Worm (Caenorhabditis elegans) whole organism, L4 larva: Measurements from ENCODE around the gene R12C12.6.
A peak's percentile ranks its signal among the peaks of the same experiment; 100 is the strongest.

Source experiments
- F10B5.3 ChIP-seq: sonication (generic microtip); optimal IDR thresholded peaks from 2 replicates; lab custom pipeline; 2016; ENCODE audit warnings: mild to moderate bottlenecking, missing genetic modification characterization, missing compliant biosample characterization
- F37D6.2 ChIP-seq: sonication (generic microtip); optimal IDR thresholded peaks from 2 replicates; lab custom pipeline; 2016; ENCODE audit warnings: mild to moderate bottlenecking, missing genetic modification characterization, missing compliant biosample characterization
- T20F7.1 ChIP-seq: fragments of 200-800 bp; sonication (Bioruptor generic); optimal IDR thresholded peaks from 2 replicates; lab custom pipeline; 2018; ENCODE audit warnings: mild to moderate bottlenecking, missing genetic modification characterization, missing compliant biosample characterization
- Y48G9A.11 ChIP-seq: fragments of 200-800 bp; sonication (Bioruptor generic); IDR thresholded peaks from 2 replicates; pipeline ENCODE4 v1.3.6; 2022; ENCODE audit warnings: missing genetic modification reagents, missing genetic modification characterization, missing compliant biosample characterization
- ZK337.2 ChIP-seq: fragments of 200-800 bp; sonication (Bioruptor generic); IDR thresholded peaks from 2 replicates; pipeline ENCODE4 v1.3.6; 2022; ENCODE audit warnings: missing genetic modification reagents, missing genetic modification characterization, missing compliant biosample characterization
- ZK546.5 ChIP-seq, 2 experiments: sonication (generic microtip); optimal IDR thresholded peaks; 2 replicates each; lab custom pipeline; 2017; ENCODE audit warnings: missing biosample characterization in 2 of 2, missing genetic modification characterization in 2 of 2
- aha-1 ChIP-seq: fragments of 150-350 bp; peaks from one replicate; lab custom pipeline; 2014; ENCODE audit warnings: missing biosample characterization, missing genetic modification characterization
- ama-1 ChIP-seq: fragments of 150-350 bp; optimal IDR thresholded peaks from 2 replicates; lab custom pipeline; 2014; ENCODE audit warnings: inconsistent platforms, mixed read lengths
- arid-1 ChIP-seq: fragments of 200-800 bp; sonication (Bioruptor generic); conservative IDR thresholded peaks from 2 replicates; pipeline ENCODE4 v1.3.6; 2022; ENCODE audit warnings: missing genetic modification reagents, missing genetic modification characterization, missing compliant biosample characterization
- ceh-62 ChIP-seq: sonication (generic microtip); optimal IDR thresholded peaks from 2 replicates; lab custom pipeline; 2017; ENCODE audit warnings: missing biosample characterization, missing genetic modification characterization
- ces-1 ChIP-seq: fragments of 150-350 bp; sonication (generic microtip); optimal IDR thresholded peaks from 4 replicates; lab custom pipeline; 2014; ENCODE audit warnings: missing biosample characterization, missing genetic modification reagents, missing genetic modification characterization
- ctbp-1 ChIP-seq: fragments of 200-800 bp; sonication (Bioruptor generic); IDR thresholded peaks from 2 replicates; pipeline ENCODE4 v1.3.6; 2022; ENCODE audit warnings: missing genetic modification reagents, missing genetic modification characterization, missing compliant biosample characterization
- daf-12 ChIP-seq: fragments of 150-350 bp; optimal IDR thresholded peaks from 2 replicates; lab custom pipeline; 2014; ENCODE audit warnings: missing biosample characterization, missing genetic modification reagents, missing genetic modification characterization
- daf-16 ChIP-seq, 3 experiments: sonication (generic microtip); optimal IDR thresholded peaks; 2 replicates each; lab custom pipeline; 2016 to 2017; ENCODE audit warnings: missing genetic modification characterization in 3 of 3, missing genetic modification reagents in 3 of 3, mild to moderate bottlenecking in 2 of 3, missing compliant biosample characterization in 2 of 3, missing biosample characterization in 1 of 3, moderate library complexity in 1 of 3
- daf-8 ChIP-seq: fragments of 200-800 bp; sonication (Bioruptor generic); IDR thresholded peaks from 2 replicates; pipeline ENCODE4 v1.3.6; 2022; ENCODE audit warnings: missing genetic modification characterization, missing compliant biosample characterization
- dmd-8 ChIP-seq: fragments of 200-800 bp; sonication (Bioruptor generic); IDR thresholded peaks from 2 replicates; pipeline ENCODE4 v1.3.6; 2022; ENCODE audit warnings: missing genetic modification characterization, missing compliant biosample characterization
- dpl-1 ChIP-seq: fragments of 150-350 bp; optimal IDR thresholded peaks from 2 replicates; lab custom pipeline; 2014; ENCODE audit warnings: missing biosample characterization, missing genetic modification reagents, missing genetic modification characterization
- dve-1 ChIP-seq: sonication (generic microtip); optimal IDR thresholded peaks from 2 replicates; lab custom pipeline; 2017; ENCODE audit warnings: antibody characterized with exemption, mild to moderate bottlenecking, missing genetic modification characterization, missing compliant biosample characterization; ENCODE audit not compliant: insufficient read depth
- egl-27 ChIP-seq: sonication (generic microtip); optimal IDR thresholded peaks from 3 replicates; lab custom pipeline; 2017; ENCODE audit warnings: missing biosample characterization, missing genetic modification reagents, missing genetic modification characterization
- fos-1 ChIP-seq: fragments of 150-350 bp; optimal IDR thresholded peaks from 2 replicates; lab custom pipeline; 2014; ENCODE audit warnings: missing biosample characterization, missing genetic modification characterization
- hif-1 ChIP-seq, 2 experiments: sonication (generic microtip); optimal IDR thresholded peaks; 2 replicates each; lab custom pipeline; 2016 to 2017; ENCODE audit warnings: missing compliant biosample characterization in 2 of 2, missing genetic modification characterization in 2 of 2, missing genetic modification reagents in 2 of 2, missing genotype in 2 of 2, mild to moderate bottlenecking in 1 of 2
- hlh-11 ChIP-seq: fragments of 200-800 bp; sonication (Bioruptor generic); optimal IDR thresholded peaks from 2 replicates; lab custom pipeline; 2018; ENCODE audit warnings: mild to moderate bottlenecking, missing genetic modification characterization, missing compliant biosample characterization
- hlh-30 ChIP-seq: sonication (generic microtip); optimal IDR thresholded peaks from 2 replicates; lab custom pipeline; 2017; ENCODE audit warnings: antibody characterized with exemption, mild to moderate bottlenecking, missing genetic modification characterization, missing compliant biosample characterization; ENCODE audit not compliant: insufficient read depth
- hmg-1.1 ChIP-seq: fragments of 200-800 bp; sonication (Bioruptor generic); IDR thresholded peaks from 2 replicates; pipeline ENCODE4 v1.3.6; 2022; ENCODE audit warnings: missing genetic modification reagents, missing genetic modification characterization, missing compliant biosample characterization
- jun-1 ChIP-seq: fragments of 150-350 bp; optimal IDR thresholded peaks from 2 replicates; lab custom pipeline; 2014; ENCODE audit warnings: missing biosample characterization, missing genetic modification reagents, missing genetic modification characterization
- lin-1 ChIP-seq: fragments of 200-800 bp; sonication (Bioruptor generic); IDR thresholded peaks from 2 replicates; pipeline ENCODE4 v1.3.6; 2022; ENCODE audit warnings: missing genetic modification reagents, missing genetic modification characterization, missing compliant biosample characterization
- lin-13 ChIP-seq: fragments of 150-350 bp; optimal IDR thresholded peaks from 2 replicates; lab custom pipeline; 2014; ENCODE audit warnings: missing biosample characterization, missing genetic modification reagents, missing genetic modification characterization
- lin-38 ChIP-seq: fragments of 200-800 bp; sonication (Bioruptor generic); IDR thresholded peaks from 2 replicates; pipeline ENCODE4 v1.3.6; 2022; ENCODE audit warnings: missing genetic modification reagents, missing genetic modification characterization, missing compliant biosample characterization
- lin-39 ChIP-seq: fragments of 150-350 bp; optimal IDR thresholded peaks from 2 replicates; lab custom pipeline; 2014; ENCODE audit warnings: missing biosample characterization, missing genetic modification reagents, missing genetic modification characterization
- madf-5 ChIP-seq, 2 experiments: fragments of 200-800 bp; sonication (Bioruptor generic); IDR thresholded peaks; 2 replicates each; pipeline ENCODE4 v1.3.6; 2022; ENCODE audit warnings: missing compliant biosample characterization in 2 of 2, missing genetic modification characterization in 2 of 2
- madf-9 ChIP-seq: fragments of 200-800 bp; sonication (Bioruptor generic); conservative IDR thresholded peaks from 2 replicates; pipeline ENCODE4 v1.3.6; 2022; ENCODE audit warnings: missing genetic modification reagents, missing genetic modification characterization, missing compliant biosample characterization
- mdl-1 ChIP-seq, 2 experiments: fragments of 150-350 bp in 1 of 2; sonication (generic microtip) in 1 of 2; optimal IDR thresholded peaks; 2 replicates each; lab custom pipeline; 2014 to 2017; ENCODE audit warnings: missing biosample characterization in 2 of 2, missing genetic modification characterization in 2 of 2
- mdt-29 ChIP-seq: fragments of 200-800 bp; sonication (Bioruptor generic); IDR thresholded peaks from 2 replicates; pipeline ENCODE4 v1.3.6; 2022; ENCODE audit warnings: missing genetic modification reagents, missing genetic modification characterization, missing compliant biosample characterization
- mep-1 ChIP-seq: fragments of 150-350 bp; sonication (generic microtip); optimal IDR thresholded peaks from 3 replicates; lab custom pipeline; 2014; ENCODE audit warnings: missing biosample characterization, missing genetic modification characterization
- mxl-3 ChIP-seq: fragments of 200-800 bp; sonication (Bioruptor generic); optimal IDR thresholded peaks from 2 replicates; lab custom pipeline; 2018; ENCODE audit warnings: mild to moderate bottlenecking, missing genetic modification characterization, missing compliant biosample characterization
- nhr-102 ChIP-seq: sonication (generic microtip); optimal IDR thresholded peaks from 2 replicates; lab custom pipeline; 2016; ENCODE audit warnings: mild to moderate bottlenecking, missing genetic modification characterization, moderate library complexity, missing compliant biosample characterization
- nhr-25 ChIP-seq: sonication (generic microtip); optimal IDR thresholded peaks from 2 replicates; lab custom pipeline; 2017; ENCODE audit warnings: missing genetic modification characterization, mild to moderate bottlenecking, missing compliant biosample characterization, antibody characterized with exemption, moderate library complexity, borderline replicate concordance; ENCODE audit not compliant: insufficient read depth
- nhr-28 ChIP-seq: fragments of 150-350 bp; optimal IDR thresholded peaks from 2 replicates; lab custom pipeline; 2014; ENCODE audit warnings: missing biosample characterization, missing genetic modification characterization
- nhr-42 ChIP-seq: fragments of 200-800 bp; sonication (Bioruptor generic); IDR thresholded peaks from 2 replicates; pipeline ENCODE4 v1.3.6; 2022; ENCODE audit warnings: missing genetic modification characterization, missing compliant biosample characterization
- nhr-6 ChIP-seq: fragments of 150-350 bp; optimal IDR thresholded peaks from 2 replicates; lab custom pipeline; 2014; ENCODE audit warnings: missing biosample characterization, missing genetic modification characterization
- nhr-76 ChIP-seq: fragments of 150-350 bp; optimal IDR thresholded peaks from 2 replicates; lab custom pipeline; 2014; ENCODE audit warnings: missing biosample characterization, missing genetic modification characterization
- php-3 ChIP-seq: fragments of 200-800 bp; sonication (Bioruptor generic); IDR thresholded peaks from 2 replicates; pipeline ENCODE4 v1.3.6; 2022; ENCODE audit warnings: missing genetic modification reagents, missing genetic modification characterization, missing compliant biosample characterization
- pqm-1 ChIP-seq: sonication (generic microtip); optimal IDR thresholded peaks from 2 replicates; lab custom pipeline; 2017; ENCODE audit warnings: missing biosample characterization, missing genetic modification characterization
- tra-1 ChIP-seq: fragments of 200-800 bp; sonication (Bioruptor generic); IDR thresholded peaks from 2 replicates; pipeline ENCODE4 v1.3.6; 2022; ENCODE audit warnings: missing genetic modification reagents, missing genetic modification characterization, missing compliant biosample characterization
- unc-39 ChIP-seq: sonication (generic microtip); optimal IDR thresholded peaks from 2 replicates; lab custom pipeline; 2017; ENCODE audit warnings: missing biosample characterization, missing genetic modification characterization
- zag-1 ChIP-seq: fragments of 150-350 bp; optimal IDR thresholded peaks from 2 replicates; lab custom pipeline; 2014; ENCODE audit warnings: missing biosample characterization, missing genetic modification characterization
- zfp-3 ChIP-seq: fragments of 200-800 bp; sonication (Bioruptor generic); conservative IDR thresholded peaks from 2 replicates; pipeline ENCODE4 v1.3.6; 2022; ENCODE audit warnings: missing genetic modification reagents, missing genetic modification characterization, missing compliant biosample characterization
- ztf-11 ChIP-seq: fragments of 150-350 bp; optimal IDR thresholded peaks from 2 replicates; lab custom pipeline; 2014; ENCODE audit warnings: missing biosample characterization, missing genetic modification characterization

Gene R12C12.6

DNA sequence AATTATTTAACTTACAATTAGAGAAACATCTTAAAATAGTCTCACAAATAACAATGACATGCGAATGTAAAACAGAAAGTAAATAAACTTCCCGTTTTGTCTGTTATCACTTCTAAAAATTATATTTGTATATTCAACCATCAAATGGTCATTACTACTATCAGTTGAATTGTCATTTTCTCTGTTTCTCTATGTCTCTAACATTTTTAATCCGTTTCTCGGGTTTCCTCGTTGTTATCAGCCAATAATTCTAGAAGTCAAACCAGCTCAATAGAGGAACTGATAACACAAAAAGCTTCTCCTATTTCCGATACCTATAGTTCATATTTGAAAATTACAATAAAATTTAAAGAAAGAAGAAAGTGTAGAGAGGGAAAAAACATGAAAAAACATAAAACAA is 21.0 kb downstream of the R12C12.6 start (continued):
- TF ChIP-seq fos-1 (tag; lab: Kevin White, UChicago) (no peak), unc-39 (tag; lab: Kevin White, UChicago) (no peak), lin-13 (GFP tag; lab: Kevin White, UChicago) (no peak), php-3 (GFP tag; lab: Robert Waterston, UW) (no peak; the same call in 1 of the 2 replicates), ZK337.2 (GFP tag; lab: Robert Waterston, UW) (no peak), F37D6.2 (tag; lab: Kevin White, UChicago) (no peak), ama-1 (no peak), daf-16 (GFP tag; optimal IDR thresholded peaks at IDR 0.05; lab: Kevin White, UChicago) (peak in 1 of 2 experiments; percentile 82), daf-16 (tag; optimal IDR thresholded peaks at IDR 0.05; lab: Kevin White, UChicago) (peak; percentile 98), lin-38 (GFP tag; lab: Robert Waterston, UW) (no peak), ces-1 (GFP tag; lab: Kevin White, UChicago) (no peak), nhr-42 (GFP tag; lab: Robert Waterston, UW) (no peak), ZK546.5 (tag; optimal IDR thresholded peaks at IDR 0.05; lab: Kevin White, UChicago) (no peak), hlh-11 (tag; lab: Kevin White, UChicago) (peak; percentile 92), daf-8 (no peak), T20F7.1 (peak; percentile 50), nhr-25 (tag; lab: Kevin White, UChicago) (no peak), F10B5.3 (tag; lab: Kevin White, UChicago) (no peak), madf-5 (GFP tag; IDR thresholded peaks at IDR 0.05; lab: Robert Waterston, UW) (no peak), mep-1 (tag; lab: Kevin White, UChicago) (peak; percentile 44), egl-27 (tag; lab: Kevin White, UChicago) (no peak), nhr-6 (tag; lab: Kevin White, UChicago) (no peak), mxl-3 (no peak)
- TF ChIP-seq, all 104 proteins: peak for 21

DNA sequence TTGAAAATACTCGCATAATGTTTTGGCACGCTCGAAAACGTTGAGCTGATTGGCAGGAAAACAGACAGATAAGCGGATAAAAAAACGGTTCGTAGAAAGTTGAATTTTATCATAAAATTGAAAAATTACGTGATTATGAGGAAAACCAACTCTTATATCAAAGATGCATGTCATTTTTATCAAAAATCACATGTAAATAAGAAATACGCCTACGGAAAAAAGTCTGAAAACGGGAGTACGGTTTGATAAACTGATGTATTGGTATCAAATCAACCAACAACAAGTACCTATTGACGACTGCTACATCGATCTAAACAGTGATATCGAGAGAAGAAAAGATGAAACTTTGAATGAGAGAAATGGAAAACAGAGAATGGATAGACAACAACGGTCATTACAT is 22.0 kb downstream of the R12C12.6 start:
- TF ChIP-seq php-3 (GFP tag; lab: Robert Waterston, UW) (0 out of 2 replicates have a peak, but pooled peaks have one; percentile 25), hif-1 (tag; optimal IDR thresholded peaks at IDR 0.05; lab: Kevin White, UChicago) (peak in 1 of 2 experiments; percentile 63), ceh-62 (tag; lab: Kevin White, UChicago) (no peak), daf-16 (GFP tag; optimal IDR thresholded peaks at IDR 0.05; lab: Kevin White, UChicago) (no peak), daf-16 (tag; optimal IDR thresholded peaks at IDR 0.05; lab: Kevin White, UChicago) (peak; percentile 99), dve-1 (tag; lab: Kevin White, UChicago) (peak; percentile 59), nhr-6 (tag; lab: Kevin White, UChicago) (no peak), ztf-11 (tag; lab: Kevin White, UChicago) (no peak), Y48G9A.11 (GFP tag; lab: Robert Waterston, UW) (no peak), daf-12 (tag; lab: Kevin White, UChicago) (no peak), zfp-3 (GFP tag; lab: Robert Waterston, UW) (no peak), madf-9 (GFP tag; lab: Robert Waterston, UW) (no peak), mxl-3 (no peak), mdl-1 (tag; optimal IDR thresholded peaks at IDR 0.05; lab: Kevin White, UChicago) (no peak), nhr-76 (tag; lab: Kevin White, UChicago) (no peak), nhr-28 (tag; lab: Kevin White, UChicago) (peak; percentile 32), pqm-1 (tag; lab: Kevin White, UChicago) (peak; percentile 46), arid-1 (GFP tag; lab: Robert Waterston, UW) (no peak), dpl-1 (GFP tag; lab: Kevin White, UChicago) (no peak), F10B5.3 (tag; lab: Kevin White, UChicago) (no peak), hlh-30 (tag; lab: Kevin White, UChicago) (no peak), zag-1 (no peak), nhr-102 (peak; percentile 7), lin-13 (GFP tag; lab: Kevin White, UChicago) (no peak), aha-1 (tag; lab: Kevin White, UChicago) (no peak), hmg-1.1 (GFP tag; lab: Robert Waterston, UW) (no peak), hlh-11 (tag; lab: Kevin White, UChicago) (peak; percentile 64), jun-1 (tag; lab: Kevin White, UChicago) (no peak), mdt-29 (GFP tag; lab: Robert Waterston, UW) (no peak), lin-39 (tag; lab: Kevin White, UChicago) (no peak), ZK546.5 (tag; optimal IDR thresholded peaks at IDR 0.05; lab: Kevin White, UChicago) (no peak), tra-1 (GFP tag; lab: Robert Waterston, UW) (0 out of 2 replicates have a peak, but pooled peaks have one; percentile 34), lin-1 (GFP tag; lab: Robert Waterston, UW) (no peak), ctbp-1 (no peak), dmd-8 (no peak)
